Fruit fly (Drosophila melanogaster): ENCODE results near the gene CG44475.

CG44475 gene

dm6 chr2L:15865361-15865760 is 17.6 kb downstream of the CG44475 start, which contains the start of gene CG42792:
Gene CG42792, minus strand, starts transcription at chr2L:15865461.
- no peak for TF ChIP-seq CG12768 (GFP tag; optimal IDR thresholded peaks at IDR 0.05)
- TF ChIP-seq toe (GFP tag; optimal IDR thresholded peaks at IDR 0.05) = no peak
- TF ChIP-seq Hr96 (GFP tag; optimal IDR thresholded peaks at IDR 0.05) = no peak
- no peak for TF ChIP-seq tj (GFP tag; optimal IDR thresholded peaks at IDR 0.05)
- no peak for TF ChIP-seq kay (GFP tag; ENCODE audit: borderline replicate concordance)
- no peak for TF ChIP-seq CG14711 (tag; optimal IDR thresholded peaks at IDR 0.05)
- TF ChIP-seq Clk (GFP tag; optimal IDR thresholded peaks at IDR 0.05) = no peak
- TF ChIP-seq bab1 (GFP tag; optimal IDR thresholded peaks at IDR 0.05) = no peak

- TF ChIP-seq toe (GFP tag; optimal IDR thresholded peaks at IDR 0.05) (no peak), CG7045 (GFP tag; optimal IDR thresholded peaks at IDR 0.05) (no peak), CG5204 (GFP tag; optimal IDR thresholded peaks at IDR 0.05) (no peak), Clk (GFP tag; optimal IDR thresholded peaks at IDR 0.05) (no peak), cic (GFP tag; optimal IDR thresholded peaks at IDR 0.05) (no peak), bab1 (GFP tag; optimal IDR thresholded peaks at IDR 0.05) (no peak), tj (GFP tag; optimal IDR thresholded peaks at IDR 0.05) (no peak), Crg-1 (GFP tag; optimal IDR thresholded peaks at IDR 0.05) (no peak), CG12768 (GFP tag; optimal IDR thresholded peaks at IDR 0.05) (no peak)
Observed at dm6 chr2L:15853826-15854225, 29.2 kb downstream of the CG44475 start, which contains the start of gene Tektin-A. Gene Tektin-A, plus strand, starts transcription at chr2L:15854126.

dm6 chr2L:15852292-15852691 is 30.7 kb downstream of the CG44475 start, which contains the start of gene CG13243:
Gene CG13243, plus strand, starts transcription at chr2L:15852592.
- no peak for TF ChIP-seq CG7101 (tag; optimal IDR thresholded peaks at IDR 0.05)
- no peak for TF ChIP-seq CG14711 (tag; optimal IDR thresholded peaks at IDR 0.05)
- TF ChIP-seq ovo (GFP tag; optimal IDR thresholded peaks at IDR 0.05) = no peak
- no peak for TF ChIP-seq bab1 (GFP tag; optimal IDR thresholded peaks at IDR 0.05)
- TF ChIP-seq cic (GFP tag; optimal IDR thresholded peaks at IDR 0.05) = no peak
- TF ChIP-seq CG5204 (GFP tag; optimal IDR thresholded peaks at IDR 0.05) = no peak

dm6 chr2L:15846600-15846999 is 36.4 kb downstream of the CG44475 start:
- no peak for TF ChIP-seq bab1 (GFP tag; optimal IDR thresholded peaks at IDR 0.05)
- no peak for TF ChIP-seq Hr96 (GFP tag; optimal IDR thresholded peaks at IDR 0.05)
- TF ChIP-seq Clk (GFP tag; optimal IDR thresholded peaks at IDR 0.05) = no peak
- TF ChIP-seq CG14711 (tag; optimal IDR thresholded peaks at IDR 0.05) = no peak
- no peak for TF ChIP-seq CG33017 (tag; optimal IDR thresholded peaks at IDR 0.05)
- TF ChIP-seq Crg-1 (GFP tag; optimal IDR thresholded peaks at IDR 0.05) = no peak
- TF ChIP-seq CG12768 (GFP tag; optimal IDR thresholded peaks at IDR 0.05) = no peak

- TF ChIP-seq ovo (GFP tag; optimal IDR thresholded peaks at IDR 0.05) (no peak), cnc (optimal IDR thresholded peaks at IDR 0.05) (no peak), pad (GFP tag; optimal IDR thresholded peaks at IDR 0.05) (no peak), kay (GFP tag; ENCODE audit: borderline replicate concordance) (no peak), bab1 (GFP tag; optimal IDR thresholded peaks at IDR 0.05) (no peak), CG7101 (tag; optimal IDR thresholded peaks at IDR 0.05) (no peak), Clk (GFP tag; optimal IDR thresholded peaks at IDR 0.05) (no peak)
Observed at dm6 chr2L:15835558-15835957, 47.4 kb downstream of the CG44475 start, which contains the start of gene CG18518. Gene CG18518, minus strand, starts transcription at chr2L:15835658.

Measured in whole organism, adult.